Worm (Caenorhabditis elegans): ENCODE data around the gene mca-1.

ce11 chrIV:9632966-9633494 lies 1.7 kb downstream of the mca-1 start:
- TF ChIP-seq dmd-4 (tag; optimal IDR thresholded peaks at IDR 0.05) (no peak), Y55F3AM.14 (GFP tag; optimal IDR thresholded peaks at IDR 0.05) (no peak), fos-1 (tag; optimal IDR thresholded peaks at IDR 0.05) (no peak), nhr-11 (tag; optimal IDR thresholded peaks at IDR 0.05) (no peak), nhr-6 (tag; optimal IDR thresholded peaks at IDR 0.05) (no peak), ceh-16 (tag; optimal IDR thresholded peaks at IDR 0.05) (no peak), ama-1 (optimal IDR thresholded peaks at IDR 0.05) (no peak), nhr-12 (tag; optimal IDR thresholded peaks at IDR 0.05) (no peak), elt-3 (tag; optimal IDR thresholded peaks at IDR 0.05) (no peak)
